1 worm cellular context compared by ENCODE assay signal in genomic region chrIII:5949817-5950216, ce11.
TF ChIP-seq lines count a peak whose summit lies in the region.

No protein-coding gene starts in this region.

TF ChIP-seq in whole organism, L4 larva, 104 proteins besides CTCF, POLR2A, EP300 and RAD21 (continued from another document):
- TF ChIP-seq F37D6.2 (tag; optimal IDR thresholded peaks at IDR 0.05; lab: Kevin White, UChicago), result no peak
- no peak for TF ChIP-seq nhr-48 (tag; optimal IDR thresholded peaks at IDR 0.05; lab: Kevin White, UChicago)
- no peak for TF ChIP-seq nhr-76 (tag; optimal IDR thresholded peaks at IDR 0.05; lab: Kevin White, UChicago)
- TF ChIP-seq fos-1 (tag; optimal IDR thresholded peaks at IDR 0.05; lab: Kevin White, UChicago), result no peak
- TF ChIP-seq madf-9 (GFP tag; conservative IDR thresholded peaks at IDR 0.05; lab: Robert Waterston, UW), result no peak
- no peak for TF ChIP-seq attf-4 (tag; optimal IDR thresholded peaks at IDR 0.05; lab: Kevin White, UChicago)
- peak; percentile 57 for TF ChIP-seq hlh-11 (tag; optimal IDR thresholded peaks at IDR 0.05; lab: Kevin White, UChicago)
- no peak for TF ChIP-seq lin-39 (tag; optimal IDR thresholded peaks at IDR 0.05; lab: Kevin White, UChicago)
- TF ChIP-seq nhr-11 (tag; optimal IDR thresholded peaks at IDR 0.05; lab: Kevin White, UChicago), result peak; percentile 4
- no peak for TF ChIP-seq nhr-10 (tag; optimal IDR thresholded peaks at IDR 0.05; lab: Kevin White, UChicago)
- peak; percentile 59 for TF ChIP-seq hmg-1.1 (GFP tag; IDR thresholded peaks at IDR 0.05; lab: Robert Waterston, UW)
- TF ChIP-seq nhr-102 (tag; optimal IDR thresholded peaks at IDR 0.05; lab: Kevin White, UChicago), result no peak
- TF ChIP-seq ztf-11 (tag; optimal IDR thresholded peaks at IDR 0.05; lab: Kevin White, UChicago), result no peak
- TF ChIP-seq mxl-2 (GFP tag; conservative IDR thresholded peaks at IDR 0.05; lab: Robert Waterston, UW), result no peak
- peak; percentile 10; the same call in 1 of the 2 replicates for TF ChIP-seq dmd-6 (GFP tag; IDR thresholded peaks at IDR 0.05; lab: Robert Waterston, UW)
- no peak for TF ChIP-seq lin-1 (GFP tag; IDR thresholded peaks at IDR 0.05; lab: Robert Waterston, UW)
- TF ChIP-seq ztf-7 (tag; optimal IDR thresholded peaks at IDR 0.05; lab: Kevin White, UChicago), result no peak
- no peak for TF ChIP-seq duxl-1 (tag; optimal IDR thresholded peaks at IDR 0.05; lab: Kevin White, UChicago; ENCODE audit: poor library complexity)
- no peak for TF ChIP-seq unc-39 (tag; optimal IDR thresholded peaks at IDR 0.05; lab: Kevin White, UChicago)
- no peak for TF ChIP-seq daf-12 (tag; optimal IDR thresholded peaks at IDR 0.05; lab: Kevin White, UChicago)
- TF ChIP-seq cey-2 (tag; optimal IDR thresholded peaks at IDR 0.05; lab: Kevin White, UChicago; ENCODE audit: borderline replicate concordance, insufficient read depth), result no peak
- no peak for TF ChIP-seq F44E2.7 (GFP tag; IDR thresholded peaks at IDR 0.05; lab: Robert Waterston, UW)
- peak; percentile 56 for TF ChIP-seq ceh-20 (GFP tag; IDR thresholded peaks at IDR 0.05; lab: Robert Waterston, UW)
- TF ChIP-seq nhr-6 (tag; optimal IDR thresholded peaks at IDR 0.05; lab: Kevin White, UChicago), result no peak
- TF ChIP-seq R02D3.7 (tag; optimal IDR thresholded peaks at IDR 0.05; lab: Kevin White, UChicago), result no peak
- TF ChIP-seq egl-43 (GFP tag; IDR thresholded peaks at IDR 0.05; lab: Robert Waterston, UW), result 0 out of 2 replicates have a peak, but pooled peaks have one; percentile 5
- no peak for TF ChIP-seq mdt-29 (GFP tag; IDR thresholded peaks at IDR 0.05; lab: Robert Waterston, UW)
- no peak for TF ChIP-seq lin-13 (GFP tag; optimal IDR thresholded peaks at IDR 0.05; lab: Kevin White, UChicago)
- TF ChIP-seq lir-3 (tag; optimal IDR thresholded peaks at IDR 0.05; lab: Kevin White, UChicago), result no peak
- TF ChIP-seq ZK337.2 (GFP tag; IDR thresholded peaks at IDR 0.05; lab: Robert Waterston, UW), result no peak
- TF ChIP-seq madf-5 (GFP tag; IDR thresholded peaks at IDR 0.05; lab: Robert Waterston, UW), result no peak
- TF ChIP-seq zip-2 (tag; optimal IDR thresholded peaks at IDR 0.05; lab: Kevin White, UChicago), result no peak
- no peak for TF ChIP-seq Y48G9A.11 (GFP tag; IDR thresholded peaks at IDR 0.05; lab: Robert Waterston, UW)
- no peak for TF ChIP-seq daf-8 (GFP tag; IDR thresholded peaks at IDR 0.05; lab: Robert Waterston, UW)
- TF ChIP-seq egl-27 (tag; optimal IDR thresholded peaks at IDR 0.05; lab: Kevin White, UChicago), result no peak
- TF ChIP-seq gei-8 (GFP tag; optimal IDR thresholded peaks at IDR 0.05; lab: Kevin White, UChicago), result no peak
- TF ChIP-seq aly-2 (tag; optimal IDR thresholded peaks at IDR 0.05; lab: Kevin White, UChicago), result no peak
- TF ChIP-seq zfp-2 (tag; optimal IDR thresholded peaks at IDR 0.05; lab: Kevin White, UChicago), result no peak
- no peak for TF ChIP-seq snpc-1.2 (GFP tag; IDR thresholded peaks at IDR 0.05; lab: Robert Waterston, UW)
- TF ChIP-seq dmd-8 (GFP tag; IDR thresholded peaks at IDR 0.05; lab: Robert Waterston, UW), result no peak
- TF ChIP-seq ZK546.5 (tag; optimal IDR thresholded peaks at IDR 0.05; lab: Kevin White, UChicago), result no peak
- peak; percentile 36 for TF ChIP-seq rbr-2 (tag; optimal IDR thresholded peaks at IDR 0.05; lab: Kevin White, UChicago)
TF ChIP-seq in whole organism, L4 larva: peak in this region for 19.
